Fruit fly (Drosophila melanogaster) whole organism, embryonic: ENCODE results near the gene Top3beta.

ENCODE experiments used
- ATbp ChIP-seq: fragments of 200-800 bp; sonication (Bioruptor generic); optimal IDR thresholded peaks from 2 replicates; lab custom pipeline; 2017; ENCODE audit warnings: missing biosample characterization, mild to moderate bottlenecking, missing genetic modification characterization, missing genetic modification reagents
- Asciz ChIP-seq: fragments of 200-800 bp; sonication (Bioruptor generic); optimal IDR thresholded peaks from 2 replicates; lab custom pipeline; 2017; ENCODE audit warnings: missing biosample characterization, mild to moderate bottlenecking, missing genetic modification characterization, missing genetic modification reagents
- Bgb ChIP-seq: fragments of 200-800 bp; sonication (Bioruptor generic); IDR thresholded peaks from 2 replicates; pipeline ENCODE4 v1.3.6; 2022; ENCODE audit warnings: missing biosample characterization, missing genetic modification characterization; ENCODE audit not compliant: partially characterized antibody
- Bteb2 ChIP-seq: fragments of 200-800 bp; sonication (Bioruptor generic); optimal IDR thresholded peaks from 2 replicates; lab custom pipeline; 2016; ENCODE audit warnings: missing biosample characterization, missing genetic modification characterization
- CG11085 ChIP-seq: fragments of 200-800 bp; sonication (Bioruptor generic); IDR thresholded peaks from 2 replicates; pipeline ENCODE4 v1.3.6; 2022; ENCODE audit warnings: missing biosample characterization, missing genetic modification characterization
- CG12104 ChIP-seq: fragments of 200-800 bp; sonication (Bioruptor generic); optimal IDR thresholded peaks from 3 replicates; lab custom pipeline; 2016; ENCODE audit warnings: missing biosample characterization, missing genetic modification characterization
- CG12299 ChIP-seq: fragments of 200-800 bp; sonication (Bioruptor generic); optimal IDR thresholded peaks from 2 replicates; lab custom pipeline; 2018; ENCODE audit warnings: missing biosample characterization, mild to moderate bottlenecking, missing genetic modification characterization
- CG17361 ChIP-seq: fragments of 200-800 bp; sonication (Bioruptor generic); IDR thresholded peaks from 3 replicates; pipeline ENCODE4 v1.3.6; 2022; ENCODE audit warnings: missing biosample characterization, missing genetic modification characterization
- CG1792 ChIP-seq: fragments of 200-800 bp; sonication (Bioruptor generic); optimal IDR thresholded peaks from 2 replicates; lab custom pipeline; 2016; ENCODE audit warnings: missing biosample characterization, missing genetic modification characterization
- CG18476 ChIP-seq: fragments of 200-800 bp; sonication (Bioruptor generic); optimal IDR thresholded peaks from 2 replicates; lab custom pipeline; 2016; ENCODE audit warnings: missing biosample characterization, mild to moderate bottlenecking, missing genetic modification characterization
- CG2712 ChIP-seq: fragments of 200-800 bp; optimal IDR thresholded peaks from 3 replicates; lab custom pipeline; 2019; ENCODE audit warnings: missing biosample characterization, mild to moderate bottlenecking, missing genetic modification characterization, moderate library complexity
- CG34224 ChIP-seq: fragments of 200-800 bp; sonication (Bioruptor generic); IDR thresholded peaks from 3 replicates; pipeline ENCODE4 v1.3.6; 2022; ENCODE audit warnings: missing biosample characterization, missing genetic modification characterization; ENCODE audit not compliant: partially characterized antibody
- CG42726 ChIP-seq: fragments of 200-800 bp; sonication (Bioruptor generic); IDR thresholded peaks from 2 replicates; pipeline ENCODE4 v1.3.6; 2022; ENCODE audit warnings: missing biosample characterization, missing genetic modification characterization; ENCODE audit not compliant: partially characterized antibody
- CG4854 ChIP-seq: fragments of 200-800 bp; sonication (Bioruptor generic); optimal IDR thresholded peaks from 2 replicates; lab custom pipeline; 2016; ENCODE audit warnings: missing biosample characterization, missing genetic modification characterization, inconsistent platforms
- CG7271 ChIP-seq: fragments of 200-800 bp; sonication (Bioruptor generic); optimal IDR thresholded peaks from 2 replicates; lab custom pipeline; 2018; ENCODE audit warnings: missing biosample characterization, mild to moderate bottlenecking, missing genetic modification characterization, moderate library complexity
- CG7357 ChIP-seq: fragments of 200-800 bp; sonication (Bioruptor generic); IDR thresholded peaks from 3 replicates; pipeline ENCODE4 v1.3.6; 2022; ENCODE audit warnings: missing biosample characterization, missing genetic modification characterization
- CG7372 ChIP-seq: fragments of 200-800 bp; sonication (Bioruptor generic); IDR thresholded peaks from 2 replicates; pipeline ENCODE4 v1.3.6; 2022; ENCODE audit warnings: missing biosample characterization, missing genetic modification characterization
- CG7556 ChIP-seq: fragments of 200-800 bp; sonication (Bioruptor generic); optimal IDR thresholded peaks from 2 replicates; lab custom pipeline; 2017; ENCODE audit warnings: missing biosample characterization, mild to moderate bottlenecking, missing genetic modification characterization
- CG8359 ChIP-seq: fragments of 200-800 bp; sonication (Bioruptor generic); optimal IDR thresholded peaks from 2 replicates; lab custom pipeline; 2017; ENCODE audit warnings: missing biosample characterization, mild to moderate bottlenecking, missing genetic modification characterization, borderline replicate concordance
- CG8388 ChIP-seq: fragments of 200-800 bp; sonication (Bioruptor generic); optimal IDR thresholded peaks from 2 replicates; lab custom pipeline; 2019; ENCODE audit warnings: missing biosample characterization, mild to moderate bottlenecking, missing genetic modification characterization, moderate library complexity
- CG9727 ChIP-seq: fragments of 200-800 bp; sonication (Bioruptor generic); optimal IDR thresholded peaks from 3 replicates; lab custom pipeline; 2017; ENCODE audit warnings: missing biosample characterization, mild to moderate bottlenecking, missing genetic modification characterization
- Dref ChIP-seq: fragments of 200-800 bp; sonication (Bioruptor generic); IDR thresholded peaks from 2 replicates; pipeline ENCODE4 v1.3.6; 2022; ENCODE audit warnings: missing biosample characterization, missing genetic modification characterization
- Fer1 ChIP-seq: fragments of 200-800 bp; sonication (Bioruptor generic); optimal IDR thresholded peaks from 2 replicates; lab custom pipeline; 2017; ENCODE audit warnings: missing biosample characterization, mild to moderate bottlenecking, missing genetic modification characterization
- HmgD ChIP-seq: fragments of 200-800 bp; sonication (Bioruptor generic); optimal IDR thresholded peaks from 3 replicates; lab custom pipeline; 2016; ENCODE audit warnings: missing biosample characterization, missing genetic modification characterization
- Hmx ChIP-seq: fragments of 200-800 bp; sonication (Bioruptor generic); optimal IDR thresholded peaks from 2 replicates; lab custom pipeline; 2016; ENCODE audit warnings: missing biosample characterization, missing genetic modification characterization
- Hr3 ChIP-seq: fragments of 200-800 bp; sonication (Bioruptor generic); optimal IDR thresholded peaks from 3 replicates; lab custom pipeline; 2016; ENCODE audit warnings: missing biosample characterization, missing genetic modification characterization
- MESR4 ChIP-seq: fragments of 200-800 bp; sonication (Bioruptor generic); optimal IDR thresholded peaks from 2 replicates; lab custom pipeline; 2018; ENCODE audit warnings: missing biosample characterization, mild to moderate bottlenecking, missing genetic modification characterization, moderate library complexity
- Med ChIP-seq: fragments of 200-800 bp; sonication (Bioruptor generic); peaks from one replicate; lab custom pipeline; 2016; ENCODE audit warnings: missing biosample characterization, missing genetic modification characterization, mild to moderate bottlenecking, inconsistent platforms, moderate library complexity
- NfI ChIP-seq: fragments of 200-800 bp; sonication (Bioruptor generic); optimal IDR thresholded peaks from 3 replicates; lab custom pipeline; 2018; ENCODE audit warnings: missing biosample characterization, mild to moderate bottlenecking, missing genetic modification characterization, moderate library complexity
- Sox100B ChIP-seq: fragments of 200-800 bp; sonication (Bioruptor generic); optimal IDR thresholded peaks from 3 replicates; lab custom pipeline; 2018; ENCODE audit warnings: missing biosample characterization, mild to moderate bottlenecking, missing genetic modification characterization
- Xbp1 ChIP-seq: fragments of 200-800 bp; sonication (Bioruptor generic); optimal IDR thresholded peaks from 3 replicates; lab custom pipeline; 2016; ENCODE audit warnings: missing biosample characterization, mild to moderate bottlenecking, missing genetic modification characterization
- YL-1 ChIP-seq: fragments of 200-800 bp; sonication (Bioruptor generic); optimal IDR thresholded peaks from 3 replicates; lab custom pipeline; 2017; ENCODE audit warnings: missing biosample characterization, mild to moderate bottlenecking, missing genetic modification characterization
- chn ChIP-seq: fragments of 200-800 bp; sonication (Bioruptor generic); optimal IDR thresholded peaks from 2 replicates; lab custom pipeline; 2016; ENCODE audit warnings: missing biosample characterization, missing genetic modification characterization
- esg ChIP-seq: fragments of 200-800 bp; sonication (Bioruptor generic); conservative IDR thresholded peaks from 2 replicates; pipeline ENCODE4 v1.3.6; 2022; ENCODE audit warnings: missing biosample characterization, missing genetic modification characterization
- gfzf ChIP-seq: fragments of 200-800 bp; sonication (Bioruptor generic); optimal IDR thresholded peaks from 2 replicates; lab custom pipeline; 2016; ENCODE audit warnings: missing biosample characterization, mild to moderate bottlenecking, missing genetic modification characterization, moderate library complexity
- gro ChIP-seq: fragments of 200-800 bp; sonication (Bioruptor generic); optimal IDR thresholded peaks from 2 replicates; lab custom pipeline; 2016; ENCODE audit warnings: missing biosample characterization, missing genetic modification characterization
- kah ChIP-seq: fragments of 200-800 bp; sonication (Bioruptor generic); optimal IDR thresholded peaks from 2 replicates; lab custom pipeline; 2018; ENCODE audit warnings: missing biosample characterization, mild to moderate bottlenecking, missing genetic modification characterization
- lola ChIP-seq, 3 experiments: fragments of >200 bp in 2 of 3; fragments of 200-800 bp in 1 of 3; sonication (Bioruptor generic) in 1 of 3; optimal IDR thresholded peaks; 2 replicates each; lab custom pipeline; 2017 to 2019; ENCODE audit warnings: missing biosample characterization in 3 of 3, missing genetic modification characterization in 3 of 3, mild to moderate bottlenecking in 1 of 3, moderate library complexity in 1 of 3
- mam ChIP-seq: fragments of 200-800 bp; sonication (Bioruptor generic); optimal IDR thresholded peaks from 3 replicates; lab custom pipeline; 2016; ENCODE audit warnings: missing biosample characterization, missing genetic modification characterization
- onecut ChIP-seq: fragments of 200-800 bp; sonication (Bioruptor generic); IDR thresholded peaks from 2 replicates; pipeline ENCODE4 v1.3.6; 2022; ENCODE audit warnings: missing biosample characterization, missing genetic modification characterization
- p53 ChIP-seq: fragments of 200-800 bp; sonication (Bioruptor generic); optimal IDR thresholded peaks from 2 replicates; lab custom pipeline; 2016; ENCODE audit warnings: missing biosample characterization, missing genetic modification characterization
- slp2 ChIP-seq: fragments of 200-800 bp; sonication (Bioruptor generic); optimal IDR thresholded peaks from 2 replicates; lab custom pipeline; 2016; ENCODE audit warnings: missing biosample characterization, missing genetic modification characterization
- ssp ChIP-seq: fragments of 200-800 bp; sonication (Bioruptor generic); IDR thresholded peaks from 2 replicates; pipeline ENCODE4 v1.3.6; 2022; ENCODE audit warnings: missing biosample characterization, missing genetic modification characterization
- stwl ChIP-seq: fragments of 200-800 bp; sonication (Bioruptor generic); optimal IDR thresholded peaks from 3 replicates; lab custom pipeline; 2018; ENCODE audit warnings: missing biosample characterization, mild to moderate bottlenecking, missing genetic modification characterization, moderate library complexity
- ttk ChIP-seq: fragments of 200-800 bp; sonication (Bioruptor generic); IDR thresholded peaks from 2 replicates; pipeline ENCODE4 v2.1.2; 2022; ENCODE audit warnings: missing biosample characterization, missing genetic modification characterization
- unpg ChIP-seq: fragments of 200-800 bp; sonication (Bioruptor generic); optimal IDR thresholded peaks from 3 replicates; lab custom pipeline; 2018; ENCODE audit warnings: missing biosample characterization, mild to moderate bottlenecking, missing genetic modification characterization, moderate library complexity
- vnd ChIP-seq: fragments of 200-800 bp; sonication (Bioruptor generic); IDR thresholded peaks from 3 replicates; pipeline ENCODE4 v1.3.6; 2022; ENCODE audit warnings: missing biosample characterization, missing genetic modification characterization; ENCODE audit not compliant: partially characterized antibody
- wdn ChIP-seq: fragments of 200-800 bp; sonication (Bioruptor generic); IDR thresholded peaks from 2 replicates; pipeline ENCODE4 v1.3.6; 2022; ENCODE audit warnings: missing biosample characterization, missing genetic modification characterization
- wek ChIP-seq: fragments of 200-800 bp; sonication (Bioruptor generic); optimal IDR thresholded peaks from 3 replicates; lab custom pipeline; 2018; ENCODE audit warnings: missing biosample characterization, mild to moderate bottlenecking, missing genetic modification characterization, moderate library complexity

The Top3beta gene

DNA sequence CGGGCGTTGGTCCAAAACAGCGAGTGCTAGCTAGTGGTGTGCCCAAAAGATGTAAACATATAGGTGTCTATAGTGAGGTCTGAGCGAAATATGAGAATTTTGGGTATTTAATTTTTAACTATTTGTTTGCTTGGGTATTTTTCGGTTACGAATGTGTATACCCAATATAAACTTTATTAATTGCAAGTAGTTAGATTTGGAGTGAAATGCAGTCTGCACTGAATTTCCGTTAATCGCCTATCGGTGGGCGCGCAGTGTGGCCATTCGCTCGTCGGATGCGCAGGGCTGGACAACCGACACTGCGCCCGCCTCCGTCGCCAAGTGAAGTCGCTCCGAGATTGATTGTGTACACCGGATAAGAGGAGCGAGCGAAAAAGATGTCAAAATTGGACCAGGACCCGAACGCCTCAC lies 7.3 kb upstream of the Top3beta start, which contains the start of the genes CG15891 and CG3815 (continued):
- TF ChIP-seq esg (GFP tag; lab: Robert Waterston, UW): 0 out of 2 replicates have a peak, but pooled peaks have one; percentile 42
- peak; percentile 64 for TF ChIP-seq gfzf
- TF ChIP-seq MESR4 (GFP tag; lab: Kevin White, UChicago): peak; percentile 53
- no peak for TF ChIP-seq Sox100B (GFP tag; lab: Kevin White, UChicago)
- peak; percentile 67 for TF ChIP-seq Dref (GFP tag; lab: Robert Waterston, UW)
- TF ChIP-seq HmgD (GFP tag; lab: Kevin White, UChicago): peak; percentile 3
- TF ChIP-seq stwl: peak; percentile 82
- no peak for TF ChIP-seq CG7271
- TF ChIP-seq CG7372: peak; percentile 45; the same call in 1 of the 2 replicates
- peak; percentile 12 for TF ChIP-seq chn
- TF ChIP-seq p53 (GFP tag; lab: Kevin White, UChicago): peak; percentile 33
- peak; percentile 17 for TF ChIP-seq CG12104 (GFP tag; lab: Kevin White, UChicago)
- TF ChIP-seq Bgb: peak; percentile 23; the same call in 1 of the 2 replicates
- 0 out of 2 replicates have a peak, but pooled peaks have one; percentile 8 for TF ChIP-seq CG42726 (GFP tag; lab: Robert Waterston, UW)
- TF ChIP-seq Med: peak; percentile 90
- peak; percentile 62; the same call in 2 of the 3 replicates for TF ChIP-seq CG7357 (GFP tag; lab: Robert Waterston, UW)
- TF ChIP-seq Hmx (GFP tag; lab: Kevin White, UChicago): no peak
- peak; percentile 16 for TF ChIP-seq slp2 (GFP tag; lab: Kevin White, UChicago)
- TF ChIP-seq CG11085 (GFP tag; lab: Robert Waterston, UW): peak; percentile 30; the same call in 1 of the 2 replicates
- TF ChIP-seq CG17361 (GFP tag; lab: Robert Waterston, UW): no peak; the same call in none of the 3 replicates
- no peak for TF ChIP-seq vnd (GFP tag; lab: Robert Waterston, UW)
- peak; percentile 60 for TF ChIP-seq YL-1
- TF ChIP-seq Hr3 (GFP tag; lab: Kevin White, UChicago): peak; percentile 51
- TF ChIP-seq CG1792 (GFP tag; lab: Kevin White, UChicago): peak; percentile 25
- TF ChIP-seq CG18476 (GFP tag; lab: Kevin White, UChicago): no peak
- peak; percentile 40 for TF ChIP-seq kah (GFP tag; lab: Kevin White, UChicago)
- peak in 1 of 3 experiments; percentile 56 for TF ChIP-seq lola (GFP tag; optimal IDR thresholded peaks at IDR 0.05; lab: Kevin White, UChicago)
- TF ChIP-seq unpg (GFP tag; lab: Kevin White, UChicago): peak; percentile 44
- peak; percentile 27 for TF ChIP-seq wek (GFP tag; lab: Kevin White, UChicago)
- peak; percentile 52 for TF ChIP-seq CG9727 (GFP tag; lab: Kevin White, UChicago)
- TF ChIP-seq onecut (GFP tag; lab: Robert Waterston, UW): peak; percentile 34; the same call in 1 of the 2 replicates
- no peak for TF ChIP-seq ATbp (GFP tag; lab: Kevin White, UChicago)
- TF ChIP-seq ttk (GFP tag; lab: Robert Waterston, UW): no peak
- TF ChIP-seq Bteb2 (GFP tag; lab: Kevin White, UChicago): peak; percentile 19
- no peak for TF ChIP-seq CG8359 (GFP tag; lab: Kevin White, UChicago)
- peak; percentile 67 for TF ChIP-seq CG2712 (tag; lab: Kevin White, UChicago)
- peak; percentile 53 for TF ChIP-seq Xbp1 (GFP tag; lab: Kevin White, UChicago)
- no peak for TF ChIP-seq CG4854
- peak; percentile 42 for TF ChIP-seq CG7556 (GFP tag; lab: Kevin White, UChicago)
- TF ChIP-seq mam (GFP tag; lab: Kevin White, UChicago): peak; percentile 60
- TF ChIP-seq Fer1 (GFP tag; lab: Kevin White, UChicago): peak; percentile 67
- TF ChIP-seq gro (GFP tag; lab: Kevin White, UChicago): peak; percentile 18
- peak; percentile 55 for TF ChIP-seq CG8388 (GFP tag; lab: Kevin White, UChicago)
- TF ChIP-seq wdn: 0 out of 2 replicates have a peak, but pooled peaks have one; percentile 41
- TF ChIP-seq ssp (GFP tag; lab: Robert Waterston, UW): peak; percentile 71
- TF ChIP-seq CG12299 (tag; lab: Kevin White, UChicago): peak; percentile 23
- peak; percentile 61 for TF ChIP-seq NfI
- no peak for TF ChIP-seq Asciz (GFP tag; lab: Kevin White, UChicago)
- TF ChIP-seq CG34224 (GFP tag; lab: Robert Waterston, UW): 0 out of 3 replicates have a peak, but pooled peaks have one; percentile 23
